Fruit fly (Drosophila melanogaster) whole organism, adult: ENCODE data around the gene PDZ-GEF.
A peak's percentile ranks its signal among the peaks of the same experiment; 100 is the strongest.

Source experiments
- CG11617 ChIP-seq: fragments of 200-800 bp; sonication (Bioruptor generic); optimal IDR thresholded peaks from 2 replicates; lab custom pipeline; 2017; ENCODE audit warnings: mild to moderate bottlenecking, missing biosample characterization, missing genetic modification reagents, missing genetic modification characterization
- CG12768 ChIP-seq: fragments of 200-800 bp; sonication (Bioruptor generic); optimal IDR thresholded peaks from 2 replicates; lab custom pipeline; 2017; ENCODE audit warnings: missing biosample characterization, missing genetic modification characterization, mild to moderate bottlenecking, moderate library complexity, missing genetic modification reagents
- CG14711 ChIP-seq: fragments of 200-800 bp; sonication (Bioruptor generic); optimal IDR thresholded peaks from 2 replicates; lab custom pipeline; 2018; ENCODE audit warnings: missing biosample characterization, mild to moderate bottlenecking, missing genetic modification characterization, moderate library complexity
- CG1620 ChIP-seq: fragments of 200-800 bp; sonication (Bioruptor generic); optimal IDR thresholded peaks from 2 replicates; lab custom pipeline; 2016; ENCODE audit warnings: missing biosample characterization, missing genetic modification characterization
- CG33017 ChIP-seq: fragments of 200-800 bp; sonication (Bioruptor generic); optimal IDR thresholded peaks from 2 replicates; lab custom pipeline; 2018; ENCODE audit warnings: missing biosample characterization, mild to moderate bottlenecking, missing genetic modification characterization, moderate library complexity
- CG5204 ChIP-seq: fragments of 200-800 bp; sonication (Bioruptor generic); optimal IDR thresholded peaks from 2 replicates; lab custom pipeline; 2016; ENCODE audit warnings: missing biosample characterization, missing genetic modification characterization
- CG7045 ChIP-seq: fragments of 200-800 bp; sonication (Bioruptor generic); optimal IDR thresholded peaks from 2 replicates; lab custom pipeline; 2017; ENCODE audit warnings: missing biosample characterization, mild to moderate bottlenecking, missing genetic modification characterization
- CG7101 ChIP-seq: fragments of 200-800 bp; sonication (Bioruptor generic); optimal IDR thresholded peaks from 2 replicates; lab custom pipeline; 2018; ENCODE audit warnings: missing biosample characterization, mild to moderate bottlenecking, missing genetic modification characterization, moderate library complexity
- Clk ChIP-seq: fragments of 200-800 bp; sonication (Bioruptor generic); optimal IDR thresholded peaks from 2 replicates; lab custom pipeline; 2017; ENCODE audit warnings: missing biosample characterization, missing genetic modification characterization
- Crg-1 ChIP-seq: fragments of 200-800 bp; sonication (Bioruptor generic); optimal IDR thresholded peaks from 2 replicates; lab custom pipeline; 2016; ENCODE audit warnings: missing biosample characterization, missing genetic modification characterization
- Hr96 ChIP-seq: fragments of 200-800 bp; sonication (Bioruptor generic); optimal IDR thresholded peaks from 2 replicates; lab custom pipeline; 2016; ENCODE audit warnings: missing biosample characterization, missing genetic modification characterization
- Mnt ChIP-seq: fragments of 200-800 bp; sonication (Bioruptor generic); optimal IDR thresholded peaks from 2 replicates; lab custom pipeline; 2016; ENCODE audit warnings: missing biosample characterization, mild to moderate bottlenecking, missing genetic modification characterization
- bab1 ChIP-seq: fragments of 200-800 bp; sonication (Bioruptor generic); optimal IDR thresholded peaks from 3 replicates; lab custom pipeline; 2019; ENCODE audit warnings: missing biosample characterization, mild to moderate bottlenecking, missing genetic modification characterization, moderate library complexity
- cic ChIP-seq: fragments of 200-800 bp; sonication (Bioruptor generic); optimal IDR thresholded peaks from 2 replicates; lab custom pipeline; 2017; ENCODE audit warnings: missing biosample characterization, mild to moderate bottlenecking, missing genetic modification characterization, moderate library complexity
- cnc ChIP-seq, 2 experiments: fragments of >200 bp; optimal IDR thresholded peaks; 2 replicates each; lab custom pipeline; 2017
- kay ChIP-seq: fragments of 200-800 bp; sonication (Bioruptor generic); peaks from one replicate; lab custom pipeline; 2016; ENCODE audit warnings: missing biosample characterization, missing genetic modification characterization, borderline replicate concordance
- ovo ChIP-seq: fragments of 200-800 bp; sonication (Bioruptor generic); optimal IDR thresholded peaks from 2 replicates; lab custom pipeline; 2016; ENCODE audit warnings: missing biosample characterization, missing genetic modification characterization
- pad ChIP-seq: fragments of 200-800 bp; sonication (Bioruptor generic); optimal IDR thresholded peaks from 3 replicates; lab custom pipeline; 2017; ENCODE audit warnings: missing biosample characterization, missing genetic modification characterization, mild to moderate bottlenecking, moderate library complexity, missing genetic modification reagents
- tj ChIP-seq: fragments of 200-800 bp; sonication (Bioruptor generic); optimal IDR thresholded peaks from 3 replicates; lab custom pipeline; 2017; ENCODE audit warnings: missing biosample characterization, mild to moderate bottlenecking, missing genetic modification characterization, moderate library complexity
- toe ChIP-seq: fragments of 200-800 bp; sonication (Bioruptor generic); optimal IDR thresholded peaks from 2 replicates; lab custom pipeline; 2016; ENCODE audit warnings: missing biosample characterization, missing genetic modification characterization

PDZ-GEF gene

DNA sequence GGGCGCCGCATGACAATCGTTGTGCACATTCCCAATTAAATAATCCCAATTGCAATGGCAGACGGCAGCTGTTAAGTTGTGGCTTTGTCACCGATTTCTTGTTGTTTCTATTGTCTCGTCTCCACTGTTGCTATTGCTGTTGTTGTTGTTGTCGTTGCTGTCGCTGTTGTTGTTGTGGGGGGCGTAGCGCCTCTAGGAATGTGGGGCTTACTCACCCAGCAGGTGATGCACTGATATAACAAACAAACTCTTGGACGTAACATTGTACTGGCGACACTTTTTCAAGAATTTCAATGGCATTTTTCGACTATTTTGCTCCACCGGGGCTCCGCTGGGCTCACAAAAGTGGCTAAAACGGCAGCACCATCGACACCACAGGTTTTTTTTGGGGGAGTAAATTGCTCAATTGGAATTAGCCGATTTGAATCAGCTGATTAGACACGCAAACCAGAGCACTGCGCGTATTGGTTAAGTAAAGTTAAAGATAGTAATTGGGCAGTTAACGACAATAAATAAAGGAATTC lies 14.3 kb downstream of the PDZ-GEF start:
- TF ChIP-seq kay (GFP tag; lab: Kevin White, UChicago) = no peak
- no peak for TF ChIP-seq CG7045
- no peak for TF ChIP-seq toe (GFP tag; lab: Kevin White, UChicago)

DNA sequence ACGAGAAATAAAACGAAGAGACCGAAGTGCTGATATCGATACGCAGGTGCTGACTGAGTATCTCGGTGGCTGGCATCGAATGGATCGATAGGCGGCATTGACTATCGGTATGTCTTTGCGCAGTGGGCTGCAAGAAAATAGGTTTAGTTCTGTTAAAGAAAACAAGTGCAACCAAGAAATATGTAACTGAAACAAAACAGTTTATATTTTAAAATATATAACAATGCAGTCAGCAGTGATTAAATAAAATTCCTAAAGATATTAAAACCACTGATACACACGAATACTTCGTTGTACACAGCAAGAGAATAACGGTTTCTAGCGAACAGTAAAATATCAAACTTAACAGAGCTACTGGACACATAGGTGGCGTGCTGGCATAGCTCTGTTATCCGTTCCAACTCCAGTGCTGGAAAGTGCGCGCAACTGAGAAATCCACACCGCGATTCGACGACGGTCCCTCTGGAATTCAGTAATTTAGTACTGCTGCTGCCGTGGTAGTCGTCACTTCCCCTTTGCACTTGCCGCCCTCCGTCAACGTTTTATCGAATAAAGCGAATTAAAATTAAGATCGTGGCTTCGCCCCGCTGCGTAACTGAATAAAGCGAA lies 14.9 kb downstream of the PDZ-GEF start, which contains the start of the genes Pez and Cpr:
Gene Pez (minus strand): TSS at position 305 of the 609 bp plus-strand sequence.
Gene Cpr (plus strand): TSS at position 470 of the 609 bp plus-strand sequence.
- TF ChIP-seq CG14711 (peak; percentile 35), kay (GFP tag; lab: Kevin White, UChicago) (no peak), cic (GFP tag; lab: Kevin White, UChicago) (peak; percentile 2), Hr96 (peak; percentile 34), ovo (peak; percentile 80), tj (GFP tag; lab: Kevin White, UChicago) (no peak), CG11617 (GFP tag; lab: Kevin White, UChicago) (no peak), CG7101 (tag; lab: Kevin White, UChicago) (peak; percentile 58), bab1 (GFP tag; lab: Kevin White, UChicago) (no peak), Clk (GFP tag; lab: Kevin White, UChicago) (no peak), CG7045 (no peak), toe (GFP tag; lab: Kevin White, UChicago) (peak; percentile 43), CG12768 (no peak), Crg-1 (GFP tag; lab: Kevin White, UChicago) (peak; percentile 30), cnc (optimal IDR thresholded peaks at IDR 0.05; lab: Kevin White, UChicago) (no peak), CG5204 (GFP tag; lab: Kevin White, UChicago) (peak; percentile 52), CG33017 (tag; lab: Kevin White, UChicago) (no peak), Mnt (peak; percentile 33), pad (GFP tag; lab: Kevin White, UChicago) (peak; percentile 69), CG1620 (GFP tag; lab: Kevin White, UChicago) (peak; percentile 68)

DNA sequence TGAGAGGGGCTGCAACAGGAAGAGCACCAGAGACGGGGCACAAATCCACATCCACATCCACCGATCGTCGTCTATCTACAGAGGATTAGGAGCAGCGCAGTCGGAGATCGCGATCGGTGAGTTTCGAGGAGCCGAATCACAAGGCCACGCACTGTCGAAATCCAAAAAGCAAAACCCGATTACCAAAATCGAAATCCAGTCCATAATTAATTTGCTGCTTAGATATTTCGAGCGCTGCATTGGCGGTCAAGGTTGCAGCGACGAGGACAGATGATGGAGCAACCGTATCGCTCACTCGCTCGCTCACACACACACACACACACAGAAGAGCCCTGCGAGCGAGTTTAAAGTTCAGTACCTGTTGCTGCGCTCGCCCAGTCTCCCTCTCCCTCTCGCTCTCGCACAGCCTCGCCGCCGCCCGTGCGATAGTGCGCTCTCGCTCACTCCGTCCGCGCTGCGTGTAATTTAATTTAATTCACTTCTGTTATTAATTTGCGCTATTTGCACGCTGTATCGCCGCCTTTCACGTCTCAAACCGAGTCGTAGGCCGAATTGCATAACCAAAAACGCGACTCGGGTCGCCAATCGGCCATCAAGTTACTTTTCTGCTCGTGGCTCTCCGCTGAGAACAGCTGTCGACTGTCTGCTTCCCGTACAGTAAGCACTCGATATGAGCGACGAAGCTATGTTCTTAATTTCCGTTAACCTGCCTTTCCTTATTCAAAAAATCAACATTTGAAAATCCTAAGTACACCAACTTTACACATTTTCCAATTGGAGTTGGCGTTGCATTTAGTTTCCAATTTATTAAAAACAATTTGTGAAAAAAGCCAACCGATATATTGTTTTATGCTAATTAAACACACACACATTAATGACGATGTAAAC lies 15.7 kb downstream of the PDZ-GEF start:
- TF ChIP-seq CG7101 (tag; lab: Kevin White, UChicago) (peak; percentile 67), CG1620 (GFP tag; lab: Kevin White, UChicago) (peak; percentile 25), CG11617 (GFP tag; lab: Kevin White, UChicago) (peak; percentile 28), CG14711 (peak; percentile 34), cic (GFP tag; lab: Kevin White, UChicago) (peak; percentile 10), CG5204 (GFP tag; lab: Kevin White, UChicago) (peak; percentile 65), cnc (optimal IDR thresholded peaks at IDR 0.05; lab: Kevin White, UChicago) (no peak), Crg-1 (GFP tag; lab: Kevin White, UChicago) (no peak), Clk (GFP tag; lab: Kevin White, UChicago) (no peak), tj (GFP tag; lab: Kevin White, UChicago) (peak; percentile 72), toe (GFP tag; lab: Kevin White, UChicago) (peak; percentile 29), bab1 (GFP tag; lab: Kevin White, UChicago) (no peak), CG12768 (peak; percentile 84), Mnt (peak; percentile 35), pad (GFP tag; lab: Kevin White, UChicago) (no peak), kay (GFP tag; lab: Kevin White, UChicago) (no peak), ovo (peak; percentile 28), Hr96 (peak; percentile 32), CG33017 (tag; lab: Kevin White, UChicago) (peak; percentile 66), CG7045 (peak; percentile 27)

DNA sequence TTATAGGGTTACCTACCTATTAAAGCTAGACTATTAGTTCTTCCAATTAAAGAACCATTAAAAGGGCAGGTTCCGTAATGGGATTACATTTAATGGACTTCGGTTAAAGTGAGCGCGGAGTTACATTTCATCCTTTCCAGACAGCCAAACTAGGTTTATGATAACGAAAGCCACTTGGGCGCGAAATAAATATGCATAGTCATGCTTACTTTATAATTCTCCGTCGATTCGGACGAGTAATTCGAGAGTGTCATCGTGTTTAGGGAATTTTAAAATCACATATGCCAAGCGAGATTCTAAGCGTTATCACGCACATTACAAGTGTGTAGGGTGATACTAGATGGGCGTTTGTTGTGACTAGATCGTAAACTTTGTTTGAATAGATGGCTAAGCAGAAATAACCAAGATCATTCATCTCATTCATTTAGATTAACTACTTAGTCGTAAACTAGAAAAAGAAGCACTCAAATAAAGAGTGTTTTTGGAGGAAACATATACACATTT lies 16.7 kb downstream of the PDZ-GEF start:
- TF ChIP-seq cnc (optimal IDR thresholded peaks at IDR 0.05; lab: Kevin White, UChicago) = peak; percentile 57 to 99
- peak; percentile 95 for TF ChIP-seq kay (GFP tag; lab: Kevin White, UChicago)
- no peak for TF ChIP-seq toe (GFP tag; lab: Kevin White, UChicago)

DNA sequence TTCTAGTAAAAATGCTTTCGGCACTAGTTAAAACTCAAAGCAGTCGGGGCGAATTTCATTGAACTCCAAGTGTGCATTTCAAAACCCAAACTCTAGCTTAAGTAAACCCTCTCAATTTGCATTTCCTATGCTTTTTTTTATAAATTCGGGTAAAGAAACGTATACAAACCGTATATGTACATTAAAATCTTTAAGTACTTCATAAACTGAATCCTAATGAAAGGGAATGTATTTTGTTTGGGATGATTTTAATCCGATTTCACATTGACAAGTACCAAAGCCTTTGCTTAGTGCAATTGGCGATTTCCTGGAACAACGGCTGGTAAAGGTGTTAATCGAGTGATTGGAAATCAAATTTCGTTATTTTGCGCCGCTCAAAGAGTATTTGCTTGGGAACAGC lies 17.7 kb downstream of the PDZ-GEF start:
- TF ChIP-seq CG7045 (no peak), kay (GFP tag; lab: Kevin White, UChicago) (peak; percentile 91)
